Worm (Caenorhabditis elegans): Measurements from ENCODE around the gene ZK380.2.

DNA sequence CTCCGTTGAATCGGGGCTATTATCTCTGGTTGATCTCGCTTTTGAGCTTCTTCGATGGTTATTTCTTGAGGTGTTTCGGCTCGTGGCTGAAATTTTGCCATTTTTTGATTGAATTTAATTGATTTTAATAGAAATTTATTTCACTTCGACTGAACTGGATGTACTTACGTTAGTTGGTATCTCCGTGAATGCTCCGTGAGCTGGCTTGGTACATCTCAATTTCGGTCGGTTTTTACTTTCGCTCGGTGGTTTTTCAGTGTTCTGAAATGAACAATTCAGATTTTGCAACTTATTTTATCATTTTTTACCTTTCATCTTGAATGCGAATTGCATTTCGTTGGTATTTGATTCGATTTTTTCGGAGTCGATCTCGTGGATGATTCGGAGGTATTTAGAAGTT, 33.7 kb downstream of the ZK380.2 start, which contains the start of gene R09H3.2:
- TF ChIP-seq ama-1 (optimal IDR thresholded peaks at IDR 0.05), result no peak
- TF ChIP-seq tra-4 (tag; optimal IDR thresholded peaks at IDR 0.05), result no peak
- no peak for TF ChIP-seq hmg-4 (GFP tag; optimal IDR thresholded peaks at IDR 0.05)
